Worm (Caenorhabditis elegans) whole organism, L4/young adult: Measurements from ENCODE around the gene F17C11.22.

ENCODE experiments used
- W03F9.2 ChIP-seq: fragments of 150-350 bp; optimal IDR thresholded peaks from 2 replicates; lab custom pipeline; 2014; ENCODE audit warnings: missing biosample characterization, missing genetic modification characterization
- dao-5 ChIP-seq: sonication (generic microtip); optimal IDR thresholded peaks from 2 replicates; lab custom pipeline; 2016; ENCODE audit warnings: missing genotype, missing genetic modification characterization, moderate library complexity, missing compliant biosample characterization
- him-1 ChIP-seq: sonication (generic microtip); optimal IDR thresholded peaks from 2 replicates; lab custom pipeline; 2016; ENCODE audit warnings: missing genotype, missing genetic modification reagents, missing genetic modification characterization, missing compliant biosample characterization

- TF ChIP-seq dao-5 (tag; lab: Kevin White, UChicago) (no peak), him-1 (tag; lab: Kevin White, UChicago) (no peak), W03F9.2 (no peak)
These were observed 27.8 kb downstream of the F17C11.22 start, which contains the start of gene zip-9 for ce11 chrV:10942161-10942560.
